Worm (Caenorhabditis elegans) whole organism, L2 larva: Measurements from ENCODE around the gene F33E11.3.

ENCODE experiments used
- ZK546.5 ChIP-seq: sonication (generic microtip); optimal IDR thresholded peaks from 2 replicates; lab custom pipeline; 2017; ENCODE audit warnings: missing biosample characterization, missing genetic modification characterization
- blmp-1 ChIP-seq: sonication (generic microtip); optimal IDR thresholded peaks from 2 replicates; lab custom pipeline; 2017; ENCODE audit warnings: missing genetic modification characterization, mild to moderate bottlenecking, missing compliant biosample characterization, antibody characterized with exemption, moderate library complexity; ENCODE audit not compliant: insufficient read depth
- lin-11 ChIP-seq: fragments of 150-350 bp; sonication (generic microtip); optimal IDR thresholded peaks from 2 replicates; lab custom pipeline; 2014; ENCODE audit warnings: missing biosample characterization, missing genetic modification characterization, inconsistent platforms, mixed read lengths
- lin-13 ChIP-seq: fragments of 150-350 bp; optimal IDR thresholded peaks from 2 replicates; lab custom pipeline; 2014; ENCODE audit warnings: missing biosample characterization, missing genetic modification reagents, missing genetic modification characterization
- lin-39 ChIP-seq: fragments of 150-350 bp; optimal IDR thresholded peaks from 2 replicates; lab custom pipeline; 2014; ENCODE audit warnings: missing biosample characterization, missing genetic modification reagents, missing genetic modification characterization
- lsy-2 ChIP-seq, 2 experiments: fragments of 150-350 bp in 1 of 2; sonication (generic microtip) in 1 of 2; optimal IDR thresholded peaks; 2 replicates each; lab custom pipeline; 2014 to 2017; ENCODE audit warnings: missing biosample characterization in 2 of 2, missing genetic modification characterization in 2 of 2
- nhr-23 ChIP-seq: fragments of 150-350 bp; optimal IDR thresholded peaks from 2 replicates; lab custom pipeline; 2014; ENCODE audit warnings: missing biosample characterization, missing genetic modification reagents, missing genetic modification characterization
- skn-1 ChIP-seq: sonication (generic microtip); optimal IDR thresholded peaks from 2 replicates; lab custom pipeline; 2017; ENCODE audit warnings: missing biosample characterization, missing genetic modification characterization
- snpc-4 ChIP-seq: fragments of 150-350 bp; optimal IDR thresholded peaks from 2 replicates; lab custom pipeline; 2014; ENCODE audit warnings: missing biosample characterization, missing genetic modification characterization
- unc-62 ChIP-seq: fragments of 150-350 bp; optimal IDR thresholded peaks from 2 replicates; lab custom pipeline; 2014; ENCODE audit warnings: missing biosample characterization, missing genetic modification reagents, missing genetic modification characterization
- zag-1 ChIP-seq: fragments of 150-350 bp; optimal IDR thresholded peaks from 2 replicates; lab custom pipeline; 2014; ENCODE audit warnings: missing biosample characterization, missing genetic modification characterization
- ztf-11 ChIP-seq: sonication (generic microtip); optimal IDR thresholded peaks from 2 replicates; lab custom pipeline; 2017; ENCODE audit warnings: missing biosample characterization, missing genetic modification characterization

DNA sequence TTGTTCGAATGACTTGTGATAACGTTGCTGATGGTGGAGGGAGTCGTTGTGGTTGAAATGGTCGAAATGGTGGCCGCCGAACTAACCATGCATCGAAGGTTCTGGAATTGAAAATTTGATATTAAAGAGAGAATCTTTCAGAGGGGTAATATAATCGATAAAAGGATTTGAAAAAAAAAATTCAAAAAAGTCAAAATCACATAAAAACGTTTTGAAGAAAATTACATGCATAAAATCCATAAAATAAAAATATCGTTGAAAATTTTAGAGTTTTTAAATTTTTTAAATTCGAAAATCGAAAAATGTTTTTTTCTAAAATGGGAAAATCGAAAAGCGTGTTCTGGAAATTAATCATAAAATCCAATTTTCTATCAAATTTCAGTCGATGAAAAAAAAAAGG, 22.9 kb downstream of the F33E11.3 start, which contains the start of gene npr-5:
- TF ChIP-seq lin-13 (GFP tag; lab: Kevin White, UChicago) (no peak), lsy-2 (tag; optimal IDR thresholded peaks at IDR 0.05; lab: Kevin White, UChicago) (no peak), ztf-11 (no peak), zag-1 (tag; lab: Kevin White, UChicago) (no peak), skn-1 (no peak), nhr-23 (tag; lab: Kevin White, UChicago) (no peak), snpc-4 (tag; lab: Kevin White, UChicago) (no peak), lin-11 (tag; lab: Kevin White, UChicago) (no peak), unc-62 (GFP tag; lab: Kevin White, UChicago) (no peak), lin-39 (tag; lab: Kevin White, UChicago) (no peak), blmp-1 (no peak), ZK546.5 (tag; lab: Kevin White, UChicago) (no peak)
